Fruit fly (Drosophila melanogaster) whole organism, prepupa: ENCODE results near the gene ncd.

Experiments
- CG10631 ChIP-seq: fragments of 200-800 bp; sonication (Bioruptor generic); optimal IDR thresholded peaks from 2 replicates; lab custom pipeline; 2016; ENCODE audit warnings: missing biosample characterization, missing genetic modification characterization
- CG11294 ChIP-seq: fragments of 200-800 bp; sonication (Bioruptor generic); IDR thresholded peaks from 2 replicates; pipeline ENCODE4 v1.3.6; 2022; ENCODE audit warnings: missing biosample characterization, missing genetic modification characterization
- CG11902 ChIP-seq: fragments of 200-800 bp; sonication (Bioruptor generic); optimal IDR thresholded peaks from 3 replicates; lab custom pipeline; 2016; ENCODE audit warnings: missing biosample characterization, missing genetic modification characterization
- CG15336 ChIP-seq: fragments of 200-800 bp; sonication (Bioruptor generic); IDR thresholded peaks from 2 replicates; pipeline ENCODE4 v1.3.6; 2022; ENCODE audit warnings: missing biosample characterization, missing genetic modification characterization
- CG1621 ChIP-seq: fragments of 200-800 bp; sonication (Bioruptor generic); optimal IDR thresholded peaks from 3 replicates; lab custom pipeline; 2018; ENCODE audit warnings: missing biosample characterization, mild to moderate bottlenecking, missing genetic modification characterization
- CG16779 ChIP-seq: fragments of 200-800 bp; sonication (Bioruptor generic); optimal IDR thresholded peaks from 3 replicates; lab custom pipeline; 2017; ENCODE audit warnings: missing biosample characterization, mild to moderate bottlenecking, missing genetic modification characterization
- CG31627 ChIP-seq: fragments of 200-800 bp; sonication (Bioruptor generic); optimal IDR thresholded peaks from 3 replicates; lab custom pipeline; 2016; ENCODE audit warnings: missing biosample characterization, missing genetic modification characterization
- CG34406 ChIP-seq: fragments of 200-800 bp; sonication (Bioruptor generic); optimal IDR thresholded peaks from 3 replicates; lab custom pipeline; 2016; ENCODE audit warnings: missing biosample characterization, missing genetic modification characterization
- CG6163 ChIP-seq: fragments of 200-800 bp; sonication (Bioruptor generic); IDR thresholded peaks from 3 replicates; pipeline ENCODE4 v1.3.6; 2022; ENCODE audit warnings: missing biosample characterization, missing genetic modification characterization
- CG6276 ChIP-seq: fragments of 200-800 bp; sonication (Bioruptor generic); optimal IDR thresholded peaks from 2 replicates; lab custom pipeline; 2017; ENCODE audit warnings: missing biosample characterization, mild to moderate bottlenecking, missing genetic modification characterization
- CG6792 ChIP-seq: fragments of 200-800 bp; sonication (Bioruptor generic); optimal IDR thresholded peaks from 3 replicates; lab custom pipeline; 2016; ENCODE audit warnings: missing biosample characterization, missing genetic modification characterization
- CG6854 ChIP-seq: fragments of 200-800 bp; sonication (Bioruptor generic); optimal IDR thresholded peaks from 2 replicates; lab custom pipeline; 2017; ENCODE audit warnings: missing biosample characterization, mild to moderate bottlenecking, missing genetic modification characterization
- CG7368 ChIP-seq: fragments of 200-800 bp; sonication (Bioruptor generic); optimal IDR thresholded peaks from 3 replicates; lab custom pipeline; 2016; ENCODE audit warnings: missing biosample characterization, missing genetic modification characterization
- CG8119 ChIP-seq: fragments of 200-800 bp; sonication (Bioruptor generic); IDR thresholded peaks from 3 replicates; pipeline ENCODE4 v1.3.6; 2022; ENCODE audit warnings: missing biosample characterization, missing genetic modification characterization
- CG8319 ChIP-seq: fragments of 200-800 bp; sonication (Bioruptor generic); optimal IDR thresholded peaks from 3 replicates; lab custom pipeline; 2016; ENCODE audit warnings: missing biosample characterization, missing genetic modification characterization
- CG8632 ChIP-seq: fragments of 200-800 bp; sonication (Bioruptor generic); optimal IDR thresholded peaks from 3 replicates; lab custom pipeline; 2016; ENCODE audit warnings: missing biosample characterization, missing genetic modification characterization
- Eip75B ChIP-seq: fragments of 200-800 bp; sonication (Bioruptor generic); optimal IDR thresholded peaks from 3 replicates; lab custom pipeline; 2016; ENCODE audit warnings: missing biosample characterization, missing genetic modification characterization
- Eip78C ChIP-seq: fragments of 200-800 bp; sonication (Bioruptor generic); peaks from one replicate; lab custom pipeline; 2016; ENCODE audit warnings: missing biosample characterization, missing genetic modification characterization
- Ets21C ChIP-seq: fragments of 200-800 bp; sonication (Bioruptor generic); optimal IDR thresholded peaks from 3 replicates; lab custom pipeline; 2016; ENCODE audit warnings: missing biosample characterization, missing genetic modification characterization
- Gug ChIP-seq: fragments of 200-800 bp; sonication (Bioruptor generic); IDR thresholded peaks from 2 replicates; pipeline ENCODE4 v1.3.6; 2022; ENCODE audit warnings: missing biosample characterization, missing genetic modification characterization
- Hr38 ChIP-seq: sonication (Bioruptor generic); optimal IDR thresholded peaks from 2 replicates; lab custom pipeline; 2016; ENCODE audit warnings: missing biosample characterization, missing genetic modification characterization
- Hr39 ChIP-seq: fragments of 200-800 bp; sonication (Bioruptor generic); optimal IDR thresholded peaks from 2 replicates; lab custom pipeline; 2016; ENCODE audit warnings: missing biosample characterization, missing genetic modification characterization
- Hr4 ChIP-seq: fragments of 200-800 bp; sonication (Bioruptor generic); optimal IDR thresholded peaks from 3 replicates; lab custom pipeline; 2016; ENCODE audit warnings: missing biosample characterization, missing genetic modification characterization
- Met ChIP-seq: fragments of 200-800 bp; sonication (Bioruptor generic); optimal IDR thresholded peaks from 3 replicates; lab custom pipeline; 2016; ENCODE audit warnings: missing biosample characterization, missing genetic modification characterization
- OdsH ChIP-seq: fragments of 200-800 bp; sonication (Bioruptor generic); optimal IDR thresholded peaks from 3 replicates; lab custom pipeline; 2016; ENCODE audit warnings: missing biosample characterization, missing genetic modification characterization
- Smox ChIP-seq: fragments of 200-800 bp; sonication (Bioruptor generic); optimal IDR thresholded peaks from 3 replicates; lab custom pipeline; 2016; ENCODE audit warnings: missing biosample characterization, missing genetic modification characterization
- dac ChIP-seq: fragments of 200-800 bp; sonication (Bioruptor generic); optimal IDR thresholded peaks from 2 replicates; lab custom pipeline; 2017; ENCODE audit warnings: missing biosample characterization, mild to moderate bottlenecking, missing genetic modification characterization
- dsx ChIP-seq: fragments of 200-800 bp; optimal IDR thresholded peaks from 3 replicates; lab custom pipeline; 2019; ENCODE audit warnings: missing biosample characterization, mild to moderate bottlenecking, missing genetic modification characterization, moderate library complexity; ENCODE audit not compliant: poor library complexity, severe bottlenecking
- eg ChIP-seq: fragments of 200-800 bp; sonication (Bioruptor generic); IDR thresholded peaks from 3 replicates; pipeline ENCODE4 v1.3.6; 2022; ENCODE audit warnings: missing biosample characterization, missing genetic modification characterization
- esn ChIP-seq: fragments of 200-800 bp; sonication (Bioruptor generic); optimal IDR thresholded peaks from 2 replicates; lab custom pipeline; 2016; ENCODE audit warnings: missing biosample characterization, mild to moderate bottlenecking, missing genetic modification characterization, moderate library complexity
- fd59A ChIP-seq: fragments of 200-800 bp; sonication (Bioruptor generic); optimal IDR thresholded peaks from 2 replicates; lab custom pipeline; 2017; ENCODE audit warnings: missing biosample characterization, mild to moderate bottlenecking, missing genetic modification characterization, missing genetic modification reagents
- fd85E ChIP-seq: fragments of 200-800 bp; sonication (Bioruptor generic); optimal IDR thresholded peaks from 3 replicates; lab custom pipeline; 2016; ENCODE audit warnings: missing biosample characterization, missing genetic modification characterization
- fkh ChIP-seq: fragments of 200-800 bp; sonication (Bioruptor generic); optimal IDR thresholded peaks from 3 replicates; lab custom pipeline; 2017; ENCODE audit warnings: missing biosample characterization, mild to moderate bottlenecking, missing genetic modification characterization, moderate library complexity
- lz ChIP-seq: fragments of 200-800 bp; sonication (Bioruptor generic); optimal IDR thresholded peaks from 3 replicates; lab custom pipeline; 2016; ENCODE audit warnings: missing biosample characterization, missing genetic modification characterization
- net ChIP-seq: fragments of 200-800 bp; sonication (Bioruptor generic); optimal IDR thresholded peaks from 3 replicates; lab custom pipeline; 2016; ENCODE audit warnings: missing biosample characterization, missing genetic modification characterization
- pdm3 ChIP-seq: fragments of 200-800 bp; sonication (Bioruptor generic); optimal IDR thresholded peaks from 3 replicates; lab custom pipeline; 2016; ENCODE audit warnings: missing biosample characterization, missing genetic modification characterization
- salr ChIP-seq, 2 experiments: fragments of 200-800 bp; sonication (Bioruptor generic); optimal IDR thresholded peaks; 3 replicates each; lab custom pipeline; 2016 to 2018; ENCODE audit warnings: missing biosample characterization in 2 of 2, missing genetic modification characterization in 2 of 2, mild to moderate bottlenecking in 1 of 2
- spab ChIP-seq: fragments of 200-800 bp; sonication (Bioruptor generic); optimal IDR thresholded peaks from 2 replicates; lab custom pipeline; 2017; ENCODE audit warnings: missing biosample characterization, mild to moderate bottlenecking, missing genetic modification characterization, missing genetic modification reagents
- ss ChIP-seq, 2 experiments: fragments of 200-800 bp; sonication (Bioruptor generic); optimal IDR thresholded peaks; 2 replicates in 1 of 2; 3 replicates in 1 of 2; lab custom pipeline; 2017 to 2018; ENCODE audit warnings: mild to moderate bottlenecking in 2 of 2, missing biosample characterization in 2 of 2, missing genetic modification characterization in 2 of 2, moderate library complexity in 1 of 2
- svp ChIP-seq: fragments of 200-800 bp; sonication (Bioruptor generic); peaks from one replicate; lab custom pipeline; 2016; ENCODE audit warnings: missing biosample characterization, missing genetic modification characterization
- vri ChIP-seq: fragments of 200-800 bp; sonication (Bioruptor generic); optimal IDR thresholded peaks from 3 replicates; lab custom pipeline; 2016; ENCODE audit warnings: missing biosample characterization, mild to moderate bottlenecking, missing genetic modification characterization

ncd gene

DNA sequence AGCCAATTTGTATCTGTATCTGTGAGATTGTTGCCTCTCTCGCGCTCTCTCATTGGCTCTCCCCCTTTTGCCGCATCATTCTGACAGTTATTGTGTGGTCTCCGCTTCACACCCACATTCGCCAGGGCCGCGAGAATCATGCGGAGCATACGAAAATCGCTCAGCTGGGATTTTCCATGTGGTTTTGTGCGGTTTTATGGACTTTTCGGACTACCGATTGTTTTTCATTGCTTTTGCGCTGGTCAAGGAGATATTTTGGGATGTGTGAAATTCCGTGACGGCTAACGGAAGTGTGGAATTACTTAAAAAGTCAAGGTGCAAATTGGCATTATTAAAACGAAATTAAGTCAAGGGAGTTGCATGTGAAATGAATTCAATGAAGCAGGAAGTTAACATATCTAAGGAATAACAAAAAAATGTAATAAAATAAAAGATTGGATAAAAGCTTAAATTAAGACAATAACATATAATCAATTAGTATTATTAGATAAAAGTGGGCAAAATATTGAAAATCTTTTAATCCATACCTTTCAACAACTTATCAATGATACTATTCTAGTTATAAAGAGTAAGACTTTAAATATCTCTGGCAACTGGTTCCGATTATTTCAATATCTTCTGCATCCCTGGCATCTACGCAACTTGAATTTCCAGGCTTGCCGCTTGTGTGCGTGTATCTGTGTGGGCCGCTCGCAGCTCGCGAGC lies 34.7 kb downstream of the ncd start (continued):
- TF ChIP-seq OdsH (peak; percentile 27), fd59A (GFP tag; lab: Kevin White, UChicago) (peak; percentile 20), CG1621 (tag; lab: Kevin White, UChicago) (no peak), vri (GFP tag; lab: Kevin White, UChicago) (no peak), CG6276 (GFP tag; lab: Kevin White, UChicago) (peak; percentile 23), CG8319 (GFP tag; lab: Kevin White, UChicago) (no peak)

dm6 chr3R:29771645-29772089 lies 35.3 kb downstream of the ncd start:
- TF ChIP-seq fd85E (GFP tag; lab: Kevin White, UChicago) (no peak), dac (GFP tag; lab: Kevin White, UChicago) (no peak), spab (GFP tag; lab: Kevin White, UChicago) (no peak), Hr38 (GFP tag; lab: Kevin White, UChicago) (no peak), Eip78C (no peak), CG11902 (GFP tag; lab: Kevin White, UChicago) (no peak), eg (GFP tag; lab: Robert Waterston, UW) (peak; percentile 44; the same call in 1 of the 3 replicates), CG6792 (GFP tag; lab: Kevin White, UChicago) (no peak), CG11294 (no peak), CG15336 (GFP tag; lab: Robert Waterston, UW) (peak; percentile 18; the same call in 1 of the 2 replicates), CG8119 (GFP tag; lab: Robert Waterston, UW) (peak; percentile 27; the same call in 1 of the 3 replicates), CG7368 (GFP tag; lab: Kevin White, UChicago) (no peak), Gug (GFP tag; lab: Robert Waterston, UW) (no peak), Met (GFP tag; lab: Kevin White, UChicago) (no peak), svp (GFP tag; lab: Kevin White, UChicago) (no peak), salr (GFP tag; optimal IDR thresholded peaks at IDR 0.05; lab: Kevin White, UChicago) (no peak), CG34406 (GFP tag; lab: Kevin White, UChicago) (no peak), CG6163 (no peak), pdm3 (GFP tag; lab: Kevin White, UChicago) (no peak), esn (GFP tag; lab: Kevin White, UChicago) (no peak), Smox (no peak), vri (GFP tag; lab: Kevin White, UChicago) (peak; percentile 67), CG8632 (GFP tag; lab: Kevin White, UChicago) (no peak), Hr39 (GFP tag; lab: Kevin White, UChicago) (no peak), fkh (GFP tag; lab: Kevin White, UChicago) (peak; percentile 97), dsx (peak; percentile 17), Eip75B (GFP tag; lab: Kevin White, UChicago) (no peak), CG6854 (GFP tag; lab: Kevin White, UChicago) (no peak), ss (GFP tag; optimal IDR thresholded peaks at IDR 0.05; lab: Kevin White, UChicago) (peak in 1 of 2 experiments; percentile 46), net (no peak), Hr4 (GFP tag; lab: Kevin White, UChicago) (no peak), CG6276 (GFP tag; lab: Kevin White, UChicago) (no peak), fd59A (GFP tag; lab: Kevin White, UChicago) (no peak), CG31627 (GFP tag; lab: Kevin White, UChicago) (no peak), Ets21C (GFP tag; lab: Kevin White, UChicago) (no peak), lz (GFP tag; lab: Kevin White, UChicago) (no peak), CG10631 (GFP tag; lab: Kevin White, UChicago) (no peak), CG16779 (tag; lab: Kevin White, UChicago) (peak; percentile 25), OdsH (no peak)
- TF ChIP-seq, all 60 proteins: peak for 8
